Fruit fly (Drosophila melanogaster): Measurements from ENCODE around the gene Cpsf5.

Gene Cpsf5

dm6 chr3L:9420054-9420818 lies 9.4 kb downstream of the Cpsf5 start:
- no peak for TF ChIP-seq psq (optimal IDR thresholded peaks at IDR 0.05)
- TF ChIP-seq Myc (optimal IDR thresholded peaks at IDR 0.05) = no peak
- TF ChIP-seq Sin3A (optimal IDR thresholded peaks at IDR 0.05) = no peak
- no peak for TF ChIP-seq h (optimal IDR thresholded peaks at IDR 0.05)
- TF ChIP-seq insv (optimal IDR thresholded peaks at IDR 0.05) = no peak
- no peak for TF ChIP-seq ttk (optimal IDR thresholded peaks at IDR 0.05)

dm6 chr3L:9420819-9421130 lies 9.9 kb downstream of the Cpsf5 start:
- no peak for TF ChIP-seq Sin3A (optimal IDR thresholded peaks at IDR 0.05)
- TF ChIP-seq insv (optimal IDR thresholded peaks at IDR 0.05) = no peak
- TF ChIP-seq ttk (optimal IDR thresholded peaks at IDR 0.05) = no peak
- TF ChIP-seq psq (optimal IDR thresholded peaks at IDR 0.05) = no peak
- TF ChIP-seq Myc (optimal IDR thresholded peaks at IDR 0.05) = no peak
- TF ChIP-seq h (optimal IDR thresholded peaks at IDR 0.05) = no peak

- TF ChIP-seq ttk (optimal IDR thresholded peaks at IDR 0.05) (no peak), h (optimal IDR thresholded peaks at IDR 0.05) (no peak), insv (optimal IDR thresholded peaks at IDR 0.05) (no peak), psq (optimal IDR thresholded peaks at IDR 0.05) (no peak), Sin3A (optimal IDR thresholded peaks at IDR 0.05) (no peak), Myc (optimal IDR thresholded peaks at IDR 0.05) (no peak)
Measured at dm6 chr3L:9421621-9422020, 10.8 kb downstream of the Cpsf5 start.

- TF ChIP-seq Sin3A (optimal IDR thresholded peaks at IDR 0.05) (no peak), ttk (optimal IDR thresholded peaks at IDR 0.05) (no peak), psq (optimal IDR thresholded peaks at IDR 0.05) (no peak), insv (optimal IDR thresholded peaks at IDR 0.05) (no peak), Myc (optimal IDR thresholded peaks at IDR 0.05) (no peak), h (optimal IDR thresholded peaks at IDR 0.05) (no peak)
Measured at dm6 chr3L:9422135-9422534, 11.3 kb downstream of the Cpsf5 start.

- TF ChIP-seq Sin3A (optimal IDR thresholded peaks at IDR 0.05) = no peak
- no peak for TF ChIP-seq ttk (optimal IDR thresholded peaks at IDR 0.05)
- no peak for TF ChIP-seq Myc (optimal IDR thresholded peaks at IDR 0.05)
- no peak for TF ChIP-seq psq (optimal IDR thresholded peaks at IDR 0.05)
- no peak for TF ChIP-seq h (optimal IDR thresholded peaks at IDR 0.05)
- TF ChIP-seq insv (optimal IDR thresholded peaks at IDR 0.05) = no peak
Measured at dm6 chr3L:9422636-9423419, 12.0 kb downstream of the Cpsf5 start, which contains the start of gene aay. TSS of gene aay (plus strand) at chr3L:9423253.

dm6 chr3L:9423757-9424527 lies 13.1 kb downstream of the Cpsf5 start:
- TF ChIP-seq Sin3A (optimal IDR thresholded peaks at IDR 0.05) = no peak
- TF ChIP-seq Myc (optimal IDR thresholded peaks at IDR 0.05) = no peak
- TF ChIP-seq insv (optimal IDR thresholded peaks at IDR 0.05) = no peak
- no peak for TF ChIP-seq psq (optimal IDR thresholded peaks at IDR 0.05)
- TF ChIP-seq ttk (optimal IDR thresholded peaks at IDR 0.05) = no peak
- no peak for TF ChIP-seq h (optimal IDR thresholded peaks at IDR 0.05)

dm6 chr3L:9424528-9424911 lies 13.7 kb downstream of the Cpsf5 start:
- no peak for TF ChIP-seq h (optimal IDR thresholded peaks at IDR 0.05)
- no peak for TF ChIP-seq psq (optimal IDR thresholded peaks at IDR 0.05)
- no peak for TF ChIP-seq insv (optimal IDR thresholded peaks at IDR 0.05)

dm6 chr3L:9425838-9426237 lies 15.0 kb downstream of the Cpsf5 start:
- no peak for TF ChIP-seq insv (optimal IDR thresholded peaks at IDR 0.05)
- no peak for TF ChIP-seq Myc (optimal IDR thresholded peaks at IDR 0.05)
- no peak for TF ChIP-seq h (optimal IDR thresholded peaks at IDR 0.05)
- TF ChIP-seq Sin3A (optimal IDR thresholded peaks at IDR 0.05) = no peak
- TF ChIP-seq ttk (optimal IDR thresholded peaks at IDR 0.05) = no peak

- no peak for TF ChIP-seq insv (optimal IDR thresholded peaks at IDR 0.05)
- TF ChIP-seq h (optimal IDR thresholded peaks at IDR 0.05) = no peak
- TF ChIP-seq Myc (optimal IDR thresholded peaks at IDR 0.05) = no peak
- TF ChIP-seq psq (optimal IDR thresholded peaks at IDR 0.05) = no peak
Measured at dm6 chr3L:9426656-9427294, 15.9 kb downstream of the Cpsf5 start, which contains the start of the genes Atat and Shc. TSS of gene Atat (minus strand) at chr3L:9426758. TSS of gene Shc (plus strand) at chr3L:9427010.

- no peak for TF ChIP-seq psq (optimal IDR thresholded peaks at IDR 0.05)
- TF ChIP-seq Sin3A (optimal IDR thresholded peaks at IDR 0.05) = no peak
- TF ChIP-seq insv (optimal IDR thresholded peaks at IDR 0.05) = no peak
- TF ChIP-seq Myc (optimal IDR thresholded peaks at IDR 0.05) = no peak
Measured at dm6 chr3L:9429665-9430607, 19.1 kb downstream of the Cpsf5 start, which contains the start of the genes RpS17 and MTF-1. TSS of gene RpS17 (minus strand) at chr3L:9429821. TSS of gene MTF-1 (plus strand) at chr3L:9430312.

dm6 chr3L:9430608-9430952 lies 19.7 kb downstream of the Cpsf5 start:
- no peak for TF ChIP-seq Myc (optimal IDR thresholded peaks at IDR 0.05)
- TF ChIP-seq h (optimal IDR thresholded peaks at IDR 0.05) = no peak
- no peak for TF ChIP-seq ttk (optimal IDR thresholded peaks at IDR 0.05)
- TF ChIP-seq Sin3A (optimal IDR thresholded peaks at IDR 0.05) = no peak
- no peak for TF ChIP-seq psq (optimal IDR thresholded peaks at IDR 0.05)
- TF ChIP-seq insv (optimal IDR thresholded peaks at IDR 0.05) = no peak

Measured in Kc167 (cell line).